Worm (Caenorhabditis elegans) whole organism, L2 larva: ENCODE results near the gene C35D6.3.

ENCODE experiments used
- C34F6.9 ChIP-seq: fragments of 150-350 bp; optimal IDR thresholded peaks from 2 replicates; lab custom pipeline; 2014; ENCODE audit warnings: missing biosample characterization, missing genetic modification characterization
- F13H6.1 ChIP-seq: sonication (generic microtip); optimal IDR thresholded peaks from 2 replicates; lab custom pipeline; 2016; ENCODE audit warnings: missing genetic modification characterization, missing compliant biosample characterization
- R02D3.7 ChIP-seq: fragments of 150-350 bp; optimal IDR thresholded peaks from 2 replicates; lab custom pipeline; 2014; ENCODE audit warnings: missing biosample characterization, missing genetic modification characterization
- Y55F3AM.14 ChIP-seq: fragments of 200-800 bp; sonication (Bioruptor generic); optimal IDR thresholded peaks from 2 replicates; lab custom pipeline; 2018; ENCODE audit warnings: mild to moderate bottlenecking, missing genetic modification characterization, missing compliant biosample characterization
- alr-1 ChIP-seq: fragments of 150-350 bp; optimal IDR thresholded peaks from 2 replicates; lab custom pipeline; 2014; ENCODE audit warnings: missing biosample characterization, missing genetic modification characterization
- aly-2 ChIP-seq: fragments of 150-350 bp; optimal IDR thresholded peaks from 2 replicates; lab custom pipeline; 2014; ENCODE audit warnings: missing biosample characterization, missing genetic modification characterization
- ama-1 ChIP-seq: fragments of 150-350 bp; optimal IDR thresholded peaks from 2 replicates; lab custom pipeline; 2018; ENCODE audit warnings: inconsistent platforms
- blmp-1 ChIP-seq: sonication (generic microtip); optimal IDR thresholded peaks from 2 replicates; lab custom pipeline; 2017; ENCODE audit warnings: missing genetic modification characterization, mild to moderate bottlenecking, missing compliant biosample characterization, antibody characterized with exemption, moderate library complexity; ENCODE audit not compliant: insufficient read depth
- ceh-16 ChIP-seq: fragments of 150-350 bp; optimal IDR thresholded peaks from 2 replicates; lab custom pipeline; 2014; ENCODE audit warnings: missing biosample characterization, missing genetic modification characterization
- ceh-82 ChIP-seq: fragments of 150-350 bp; optimal IDR thresholded peaks from 2 replicates; lab custom pipeline; 2014; ENCODE audit warnings: missing biosample characterization, missing genetic modification characterization
- crh-2 ChIP-seq: sonication (generic microtip); optimal IDR thresholded peaks from 2 replicates; lab custom pipeline; 2017; ENCODE audit warnings: missing biosample characterization, missing genetic modification characterization
- elt-3 ChIP-seq: sonication (generic microtip); optimal IDR thresholded peaks from 2 replicates; lab custom pipeline; 2017; ENCODE audit warnings: missing biosample characterization, missing genetic modification characterization
- fos-1 ChIP-seq: fragments of 150-350 bp; optimal IDR thresholded peaks from 2 replicates; lab custom pipeline; 2014; ENCODE audit warnings: missing biosample characterization, missing genetic modification characterization
- gmeb-1 ChIP-seq: fragments of 150-350 bp; optimal IDR thresholded peaks from 2 replicates; lab custom pipeline; 2014; ENCODE audit warnings: missing biosample characterization, missing genetic modification characterization
- lin-11 ChIP-seq: fragments of 150-350 bp; sonication (generic microtip); optimal IDR thresholded peaks from 2 replicates; lab custom pipeline; 2014; ENCODE audit warnings: missing biosample characterization, missing genetic modification characterization, inconsistent platforms, mixed read lengths
- lin-13 ChIP-seq: fragments of 150-350 bp; optimal IDR thresholded peaks from 2 replicates; lab custom pipeline; 2014; ENCODE audit warnings: missing biosample characterization, missing genetic modification reagents, missing genetic modification characterization
- lin-39 ChIP-seq: fragments of 150-350 bp; optimal IDR thresholded peaks from 2 replicates; lab custom pipeline; 2014; ENCODE audit warnings: missing biosample characterization, missing genetic modification reagents, missing genetic modification characterization
- lsy-2 ChIP-seq, 2 experiments: fragments of 150-350 bp in 1 of 2; sonication (generic microtip) in 1 of 2; optimal IDR thresholded peaks; 2 replicates each; lab custom pipeline; 2014 to 2017; ENCODE audit warnings: missing biosample characterization in 2 of 2, missing genetic modification characterization in 2 of 2
- mbf-1 ChIP-seq: sonication (generic microtip); optimal IDR thresholded peaks from 2 replicates; lab custom pipeline; 2017; ENCODE audit warnings: missing biosample characterization, missing genetic modification characterization
- mdl-1 ChIP-seq, 2 experiments: fragments of 150-350 bp in 1 of 2; sonication (generic microtip) in 1 of 2; optimal IDR thresholded peaks; 2 replicates each; lab custom pipeline; 2017; ENCODE audit warnings: missing biosample characterization in 2 of 2, missing genetic modification characterization in 2 of 2
- nhr-10 ChIP-seq: sonication (generic microtip); optimal IDR thresholded peaks from 2 replicates; lab custom pipeline; 2017; ENCODE audit warnings: missing biosample characterization, missing genetic modification characterization
- nhr-12 ChIP-seq: fragments of 150-350 bp; optimal IDR thresholded peaks from 2 replicates; lab custom pipeline; 2014; ENCODE audit warnings: missing biosample characterization, missing genetic modification characterization
- nhr-129 ChIP-seq: fragments of 150-350 bp; optimal IDR thresholded peaks from 2 replicates; lab custom pipeline; 2014; ENCODE audit warnings: missing biosample characterization, missing genetic modification characterization
- nhr-21 ChIP-seq: fragments of 150-350 bp; optimal IDR thresholded peaks from 2 replicates; lab custom pipeline; 2014; ENCODE audit warnings: missing biosample characterization, missing genetic modification characterization
- nhr-237 ChIP-seq: fragments of 150-350 bp; optimal IDR thresholded peaks from 2 replicates; lab custom pipeline; 2014; ENCODE audit warnings: missing biosample characterization, missing genetic modification characterization
- nhr-25 ChIP-seq: fragments of 150-350 bp; sonication (generic microtip); optimal IDR thresholded peaks from 3 replicates; lab custom pipeline; 2014; ENCODE audit warnings: missing biosample characterization, missing genetic modification characterization
- nhr-6 ChIP-seq: fragments of 150-350 bp; optimal IDR thresholded peaks from 2 replicates; lab custom pipeline; 2014; ENCODE audit warnings: missing biosample characterization, missing genetic modification characterization
- peb-1 ChIP-seq: fragments of 150-350 bp; optimal IDR thresholded peaks from 2 replicates; lab custom pipeline; 2014; ENCODE audit warnings: missing biosample characterization, missing genetic modification characterization
- sem-4 ChIP-seq: fragments of 150-350 bp; optimal IDR thresholded peaks from 2 replicates; lab custom pipeline; 2014; ENCODE audit warnings: missing biosample characterization, missing genetic modification reagents, missing genetic modification characterization
- skn-1 ChIP-seq: sonication (generic microtip); optimal IDR thresholded peaks from 2 replicates; lab custom pipeline; 2017; ENCODE audit warnings: missing biosample characterization, missing genetic modification characterization
- sma-3 ChIP-seq: sonication (generic microtip); optimal IDR thresholded peaks from 2 replicates; lab custom pipeline; 2016; ENCODE audit warnings: missing genetic modification reagents, missing genetic modification characterization, missing compliant biosample characterization
- snpc-4 ChIP-seq: fragments of 150-350 bp; optimal IDR thresholded peaks from 2 replicates; lab custom pipeline; 2014; ENCODE audit warnings: missing biosample characterization, missing genetic modification characterization
- unc-55 ChIP-seq: fragments of 150-350 bp; sonication (generic microtip); optimal IDR thresholded peaks from 3 replicates; lab custom pipeline; 2014; ENCODE audit warnings: missing biosample characterization, missing genetic modification reagents, missing genetic modification characterization
- unc-62 ChIP-seq: fragments of 150-350 bp; optimal IDR thresholded peaks from 2 replicates; lab custom pipeline; 2014; ENCODE audit warnings: missing biosample characterization, missing genetic modification reagents, missing genetic modification characterization
- zag-1 ChIP-seq: fragments of 150-350 bp; optimal IDR thresholded peaks from 2 replicates; lab custom pipeline; 2014; ENCODE audit warnings: missing biosample characterization, missing genetic modification characterization
- ztf-4 ChIP-seq: fragments of 150-350 bp; optimal IDR thresholded peaks from 2 replicates; lab custom pipeline; 2014; ENCODE audit warnings: missing biosample characterization, missing genetic modification characterization

The C35D6.3 gene

ce11 chrIV:16330508-16330907 is 16.1 kb upstream of the C35D6.3 start:
- TF ChIP-seq alr-1 (tag; lab: Kevin White, UChicago) (no peak), sma-3 (GFP tag; lab: Kevin White, UChicago) (no peak), lin-13 (GFP tag; lab: Kevin White, UChicago) (no peak), elt-3 (no peak), ceh-16 (no peak), snpc-4 (no peak), nhr-10 (tag; lab: Kevin White, UChicago) (no peak), nhr-12 (no peak), ama-1 (lab: Kevin White, UChicago) (no peak), blmp-1 (tag; lab: Kevin White, UChicago) (no peak)

- TF ChIP-seq C34F6.9 (tag; lab: Kevin White, UChicago) = no peak
These were observed 14.0 kb upstream of the C35D6.3 start, which contains the start of gene srz-71 for ce11 chrIV:16332585-16332984. Gene srz-71, plus strand, starts transcription at chrIV:16332885.

ce11 chrIV:16333121-16333520 is 13.5 kb upstream of the C35D6.3 start:
- TF ChIP-seq peb-1 (tag; lab: Kevin White, UChicago) = no peak
- TF ChIP-seq unc-55 = no peak
- TF ChIP-seq unc-62 (GFP tag; lab: Kevin White, UChicago) = no peak
- no peak for TF ChIP-seq sem-4 (tag; lab: Kevin White, UChicago)
- no peak for TF ChIP-seq gmeb-1 (tag; lab: Kevin White, UChicago)
- no peak for TF ChIP-seq fos-1 (tag; lab: Kevin White, UChicago)
- TF ChIP-seq nhr-237 (tag; lab: Kevin White, UChicago) = no peak
- no peak for TF ChIP-seq zag-1 (tag; lab: Kevin White, UChicago)
- no peak for TF ChIP-seq nhr-6 (tag; lab: Kevin White, UChicago)
- no peak for TF ChIP-seq nhr-21
- TF ChIP-seq blmp-1 (tag; lab: Kevin White, UChicago) = no peak
- TF ChIP-seq nhr-25 = no peak
- TF ChIP-seq lsy-2 (tag; optimal IDR thresholded peaks at IDR 0.05; lab: Kevin White, UChicago) = no peak
- TF ChIP-seq ceh-82 (tag; lab: Kevin White, UChicago) = no peak
- TF ChIP-seq sma-3 (GFP tag; lab: Kevin White, UChicago) = no peak
- no peak for TF ChIP-seq lin-11 (tag; lab: Kevin White, UChicago)
- TF ChIP-seq lin-39 = no peak
- TF ChIP-seq alr-1 (tag; lab: Kevin White, UChicago) = no peak

ce11 chrIV:16335037-16335436 is 11.6 kb upstream of the C35D6.3 start, which contains the start of gene srz-38:
Gene srz-38, plus strand, starts transcription at chrIV:16335337.
- TF ChIP-seq nhr-6 (tag; lab: Kevin White, UChicago) (no peak), nhr-21 (no peak), nhr-129 (no peak), sma-3 (GFP tag; lab: Kevin White, UChicago) (no peak), ceh-82 (tag; lab: Kevin White, UChicago) (no peak), nhr-12 (no peak), unc-62 (GFP tag; lab: Kevin White, UChicago) (no peak), R02D3.7 (tag; lab: Kevin White, UChicago) (no peak), C34F6.9 (tag; lab: Kevin White, UChicago) (no peak), unc-55 (no peak), aly-2 (tag; lab: Kevin White, UChicago) (no peak), alr-1 (tag; lab: Kevin White, UChicago) (no peak), lsy-2 (tag; optimal IDR thresholded peaks at IDR 0.05; lab: Kevin White, UChicago) (no peak), skn-1 (tag; lab: Kevin White, UChicago) (no peak), nhr-237 (tag; lab: Kevin White, UChicago) (no peak), crh-2 (tag; lab: Kevin White, UChicago) (no peak), gmeb-1 (tag; lab: Kevin White, UChicago) (no peak), mbf-1 (tag; lab: Kevin White, UChicago) (no peak), elt-3 (no peak), fos-1 (tag; lab: Kevin White, UChicago) (no peak)
- TF ChIP-seq, all 48 proteins: peak for 0

ce11 chrIV:16336721-16337120 is 9.9 kb upstream of the C35D6.3 start, which contains the start of gene C35D6.13:
Gene C35D6.13, plus strand, starts transcription at chrIV:16337021.
- TF ChIP-seq nhr-237 (tag; lab: Kevin White, UChicago) (no peak), ceh-16 (no peak), mdl-1 (tag; optimal IDR thresholded peaks at IDR 0.05; lab: Kevin White, UChicago) (no peak), sem-4 (tag; lab: Kevin White, UChicago) (no peak), aly-2 (tag; lab: Kevin White, UChicago) (no peak), crh-2 (tag; lab: Kevin White, UChicago) (no peak), Y55F3AM.14 (GFP tag; lab: Kevin White, UChicago) (no peak), F13H6.1 (tag; lab: Kevin White, UChicago) (no peak), lin-39 (no peak), peb-1 (tag; lab: Kevin White, UChicago) (no peak), ztf-4 (tag; lab: Kevin White, UChicago) (no peak)
